Worm (Caenorhabditis elegans) whole organism, L2 larva: ENCODE data around the gene C54F6.18.

ENCODE experiments used
- ZK546.5 ChIP-seq: sonication (generic microtip); optimal IDR thresholded peaks from 2 replicates; lab custom pipeline; 2017; ENCODE audit warnings: missing biosample characterization, missing genetic modification characterization
- ceh-82 ChIP-seq: fragments of 150-350 bp; optimal IDR thresholded peaks from 2 replicates; lab custom pipeline; 2014; ENCODE audit warnings: missing biosample characterization, missing genetic modification characterization
- egl-27 ChIP-seq: sonication (generic microtip); optimal IDR thresholded peaks from 3 replicates; lab custom pipeline; 2017; ENCODE audit warnings: missing biosample characterization, missing genetic modification reagents, missing genetic modification characterization
- fos-1 ChIP-seq: fragments of 150-350 bp; optimal IDR thresholded peaks from 2 replicates; lab custom pipeline; 2014; ENCODE audit warnings: missing biosample characterization, missing genetic modification characterization
- lin-13 ChIP-seq: fragments of 150-350 bp; optimal IDR thresholded peaks from 2 replicates; lab custom pipeline; 2014; ENCODE audit warnings: missing biosample characterization, missing genetic modification reagents, missing genetic modification characterization
- mab-5 ChIP-seq: fragments of 150-350 bp; optimal IDR thresholded peaks from 2 replicates; lab custom pipeline; 2014; ENCODE audit warnings: missing biosample characterization, missing genetic modification characterization
- unc-39 ChIP-seq: fragments of 150-350 bp; optimal IDR thresholded peaks from 2 replicates; lab custom pipeline; 2014; ENCODE audit warnings: missing biosample characterization, missing genetic modification characterization
- unc-55 ChIP-seq: fragments of 150-350 bp; sonication (generic microtip); optimal IDR thresholded peaks from 3 replicates; lab custom pipeline; 2014; ENCODE audit warnings: missing biosample characterization, missing genetic modification reagents, missing genetic modification characterization

ce11 chrV:7506207-7506606, 19.6 kb upstream of the C54F6.18 start:
- TF ChIP-seq egl-27 (tag; lab: Kevin White, UChicago) (no peak), lin-13 (no peak), mab-5 (no peak), fos-1 (no peak), ZK546.5 (no peak), ceh-82 (no peak), unc-55 (GFP tag; lab: Kevin White, UChicago) (no peak), unc-39 (tag; lab: Kevin White, UChicago) (no peak)
